Worm (Caenorhabditis elegans): ENCODE measurements around the gene cct-5.

Gene cct-5

DNA sequence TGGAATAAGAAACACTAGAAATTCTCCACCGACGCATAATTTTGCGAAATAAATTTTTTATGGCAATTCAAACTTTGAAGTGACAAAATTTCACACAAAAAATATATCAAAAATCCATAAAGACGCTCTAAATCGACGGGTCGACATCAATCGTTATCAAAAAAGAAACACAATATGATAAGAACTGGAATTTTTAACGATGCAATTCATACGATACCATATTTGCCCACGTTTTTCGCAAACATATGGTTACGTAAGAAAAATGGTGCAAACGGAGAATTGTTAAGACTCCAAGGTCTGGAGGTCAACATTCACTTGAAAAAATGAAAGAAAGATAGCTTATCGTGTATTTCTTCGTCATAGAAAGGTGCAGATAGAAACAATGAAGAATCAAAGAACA is 1.8 kb downstream of the cct-5 start:
- TF ChIP-seq lsy-12 (tag; optimal IDR thresholded peaks at IDR 0.05) (no peak), nfya-1 (tag; optimal IDR thresholded peaks at IDR 0.05; ENCODE audit: insufficient read depth) (no peak), pha-4 (tag; optimal IDR thresholded peaks at IDR 0.05) (peak; percentile 49), elt-2 (tag; optimal IDR thresholded peaks at IDR 0.05) (peak; percentile 87), elt-1 (tag; optimal IDR thresholded peaks at IDR 0.05) (no peak), pqm-1 (tag; optimal IDR thresholded peaks at IDR 0.05) (peak; percentile 35)

DNA sequence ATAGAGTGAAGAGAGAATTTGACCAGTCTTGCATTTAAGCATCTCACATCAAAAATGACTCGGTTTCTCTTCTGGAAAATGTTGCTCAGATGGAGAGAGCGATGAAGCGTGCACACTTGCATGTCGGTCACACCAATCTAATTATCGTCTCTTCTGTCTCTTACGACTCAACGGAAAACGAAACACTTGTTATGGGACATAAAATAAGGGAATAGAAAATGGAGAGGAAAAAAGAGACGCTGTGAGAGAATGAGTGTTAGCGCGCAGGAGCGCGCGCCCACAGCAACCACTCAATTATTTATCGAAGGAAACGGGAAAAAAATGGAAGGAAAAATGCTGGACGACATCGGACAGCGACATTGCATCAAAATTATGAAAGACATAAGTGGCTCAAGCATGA is 2.2 kb downstream of the cct-5 start:
- TF ChIP-seq zag-1 (tag; optimal IDR thresholded peaks at IDR 0.05): no peak
- peak; percentile 47 for TF ChIP-seq hmg-11 (tag; optimal IDR thresholded peaks at IDR 0.05)
- TF ChIP-seq nhr-25 (tag; optimal IDR thresholded peaks at IDR 0.05): no peak
- peak; percentile 50 for TF ChIP-seq fkh-10 (GFP tag; optimal IDR thresholded peaks at IDR 0.05)
- no peak for TF ChIP-seq ceh-9 (tag; optimal IDR thresholded peaks at IDR 0.05)
- no peak for TF ChIP-seq jun-1 (tag; optimal IDR thresholded peaks at IDR 0.05)
- no peak for TF ChIP-seq tbx-2 (tag; optimal IDR thresholded peaks at IDR 0.05)
- no peak for TF ChIP-seq nhr-76 (tag; optimal IDR thresholded peaks at IDR 0.05)
- no peak for TF ChIP-seq nhr-12 (tag; optimal IDR thresholded peaks at IDR 0.05)
- no peak for TF ChIP-seq ceh-82 (tag; optimal IDR thresholded peaks at IDR 0.05)
- no peak for TF ChIP-seq ceh-28 (tag; optimal IDR thresholded peaks at IDR 0.05)
- TF ChIP-seq nhr-11 (tag; optimal IDR thresholded peaks at IDR 0.05): no peak
- TF ChIP-seq mdl-1 (tag; optimal IDR thresholded peaks at IDR 0.05): no peak
- TF ChIP-seq egl-27 (tag; optimal IDR thresholded peaks at IDR 0.05): no peak
- no peak for TF ChIP-seq daf-12 (tag; optimal IDR thresholded peaks at IDR 0.05)
- no peak for TF ChIP-seq nhr-237 (tag; optimal IDR thresholded peaks at IDR 0.05)
- TF ChIP-seq pqm-1 (tag; optimal IDR thresholded peaks at IDR 0.05): no peak
- TF ChIP-seq eor-1 (tag; optimal IDR thresholded peaks at IDR 0.05): no peak
- TF ChIP-seq nhr-67 (tag; optimal IDR thresholded peaks at IDR 0.05): no peak
- TF ChIP-seq fos-1 (tag; optimal IDR thresholded peaks at IDR 0.05): no peak
- no peak for TF ChIP-seq unc-62 (GFP tag; optimal IDR thresholded peaks at IDR 0.05)
- peak; percentile 7 for TF ChIP-seq lin-39 (tag; optimal IDR thresholded peaks at IDR 0.05)
- no peak for TF ChIP-seq skn-1 (tag; optimal IDR thresholded peaks at IDR 0.05)
- TF ChIP-seq lin-15B (tag; optimal IDR thresholded peaks at IDR 0.05): no peak
- TF ChIP-seq nhr-23 (tag; optimal IDR thresholded peaks at IDR 0.05): no peak
- no peak for TF ChIP-seq ztf-4 (tag; optimal IDR thresholded peaks at IDR 0.05)
- no peak for TF ChIP-seq pha-4 (tag; optimal IDR thresholded peaks at IDR 0.05)
- no peak for TF ChIP-seq unc-39 (tag; optimal IDR thresholded peaks at IDR 0.05)
- TF ChIP-seq egl-5 (tag; optimal IDR thresholded peaks at IDR 0.05): no peak
- TF ChIP-seq elt-1 (tag; optimal IDR thresholded peaks at IDR 0.05): no peak
- peak; percentile 55 for TF ChIP-seq nfya-1 (tag; optimal IDR thresholded peaks at IDR 0.05; ENCODE audit: insufficient read depth)
- peak; percentile 51 for TF ChIP-seq ama-1 (optimal IDR thresholded peaks at IDR 0.05)
- TF ChIP-seq ZK546.5 (tag; optimal IDR thresholded peaks at IDR 0.05): no peak
- TF ChIP-seq mml-1 (tag; optimal IDR thresholded peaks at IDR 0.05): no peak
- TF ChIP-seq nhr-43 (tag; optimal IDR thresholded peaks at IDR 0.05; ENCODE audit: poor library complexity, severe bottlenecking): no peak
- no peak for TF ChIP-seq elt-3 (tag; optimal IDR thresholded peaks at IDR 0.05)
- no peak for TF ChIP-seq snpc-4 (tag; optimal IDR thresholded peaks at IDR 0.05)
- no peak for TF ChIP-seq lsy-12 (tag; optimal IDR thresholded peaks at IDR 0.05)

DNA sequence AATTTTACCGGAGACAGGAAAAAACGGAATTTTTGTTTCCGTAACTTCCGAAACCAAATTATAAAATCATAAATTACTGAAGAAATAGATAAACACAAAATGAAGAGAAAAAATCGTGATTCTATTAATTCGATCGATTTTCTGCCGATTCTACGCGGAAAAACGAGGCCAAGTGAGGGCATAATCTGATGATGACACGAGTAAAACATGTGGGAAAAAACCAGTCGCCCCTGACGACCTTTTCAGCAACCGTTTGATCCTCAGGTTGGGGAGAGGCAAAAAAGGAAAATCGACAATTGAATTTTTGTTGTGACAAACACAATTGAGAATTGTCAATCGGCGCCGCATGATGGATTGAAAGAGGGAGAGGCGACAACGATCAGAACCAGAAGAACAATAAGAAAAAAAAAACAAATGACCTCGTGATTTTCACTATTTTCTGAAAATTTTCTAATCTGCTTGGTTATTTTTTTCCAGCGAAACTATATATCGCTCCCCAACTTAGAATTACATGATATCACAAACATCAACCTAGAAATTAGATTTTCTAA is 2.9 kb downstream of the cct-5 start:
- TF ChIP-seq nhr-25 (tag; optimal IDR thresholded peaks at IDR 0.05) (peak; percentile 73), lin-15B (tag; optimal IDR thresholded peaks at IDR 0.05) (no peak), nfya-1 (tag; optimal IDR thresholded peaks at IDR 0.05; ENCODE audit: insufficient read depth) (no peak), nhr-76 (tag; optimal IDR thresholded peaks at IDR 0.05) (no peak), egl-5 (tag; optimal IDR thresholded peaks at IDR 0.05) (peak; percentile 19)

DNA sequence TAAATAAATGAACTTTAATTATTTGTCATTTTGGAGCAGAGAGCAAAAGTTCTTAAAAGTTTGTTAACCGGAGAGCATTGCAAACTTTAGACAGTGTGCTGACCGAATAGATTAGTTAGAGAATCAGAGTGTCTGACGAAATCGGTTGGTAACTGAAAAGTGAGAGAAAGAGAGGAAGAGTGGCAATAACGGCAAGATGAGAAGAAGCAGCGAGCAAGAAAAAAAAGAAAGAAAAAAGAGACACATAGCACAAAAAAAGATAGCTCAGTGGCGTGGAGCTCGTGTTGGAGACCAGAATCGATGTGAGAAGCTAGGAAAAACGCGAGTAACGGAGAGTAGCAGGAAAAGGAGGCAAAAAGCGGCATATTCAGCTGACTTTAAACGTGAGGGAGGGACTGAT is 3.6 kb downstream of the cct-5 start:
- no peak for TF ChIP-seq snpc-4 (tag; optimal IDR thresholded peaks at IDR 0.05)
- peak; percentile 84 for TF ChIP-seq pha-4 (tag; optimal IDR thresholded peaks at IDR 0.05)
- no peak for TF ChIP-seq nhr-67 (tag; optimal IDR thresholded peaks at IDR 0.05)
- TF ChIP-seq ama-1 (optimal IDR thresholded peaks at IDR 0.05): peak; percentile 34
- peak; percentile 48 for TF ChIP-seq lin-15B (tag; optimal IDR thresholded peaks at IDR 0.05)
- TF ChIP-seq unc-39 (tag; optimal IDR thresholded peaks at IDR 0.05): no peak
- peak; percentile 41 for TF ChIP-seq hmg-11 (tag; optimal IDR thresholded peaks at IDR 0.05)
- peak; percentile 65 for TF ChIP-seq fkh-10 (GFP tag; optimal IDR thresholded peaks at IDR 0.05)
- no peak for TF ChIP-seq ceh-28 (tag; optimal IDR thresholded peaks at IDR 0.05)
- TF ChIP-seq mdl-1 (tag; optimal IDR thresholded peaks at IDR 0.05): no peak
- no peak for TF ChIP-seq elt-1 (tag; optimal IDR thresholded peaks at IDR 0.05)
- peak; percentile 10 for TF ChIP-seq lin-39 (tag; optimal IDR thresholded peaks at IDR 0.05)
- no peak for TF ChIP-seq nhr-76 (tag; optimal IDR thresholded peaks at IDR 0.05)
- TF ChIP-seq elt-3 (tag; optimal IDR thresholded peaks at IDR 0.05): no peak
- TF ChIP-seq egl-5 (tag; optimal IDR thresholded peaks at IDR 0.05): no peak
- TF ChIP-seq sea-2 (GFP tag; optimal IDR thresholded peaks at IDR 0.05): no peak
- TF ChIP-seq skn-1 (tag; optimal IDR thresholded peaks at IDR 0.05): no peak
- peak; percentile 68 for TF ChIP-seq nfya-1 (tag; optimal IDR thresholded peaks at IDR 0.05; ENCODE audit: insufficient read depth)
- TF ChIP-seq mml-1 (tag; optimal IDR thresholded peaks at IDR 0.05): no peak
- TF ChIP-seq nhr-12 (tag; optimal IDR thresholded peaks at IDR 0.05): no peak
- TF ChIP-seq tbx-2 (tag; optimal IDR thresholded peaks at IDR 0.05): no peak
- no peak for TF ChIP-seq daf-12 (tag; optimal IDR thresholded peaks at IDR 0.05)
- no peak for TF ChIP-seq nhr-43 (tag; optimal IDR thresholded peaks at IDR 0.05; ENCODE audit: poor library complexity, severe bottlenecking)
- TF ChIP-seq aly-2 (tag; optimal IDR thresholded peaks at IDR 0.05): no peak
- TF ChIP-seq ztf-4 (tag; optimal IDR thresholded peaks at IDR 0.05): no peak
- no peak for TF ChIP-seq unc-62 (GFP tag; optimal IDR thresholded peaks at IDR 0.05)
- no peak for TF ChIP-seq R02D3.7 (tag; optimal IDR thresholded peaks at IDR 0.05)
- no peak for TF ChIP-seq nhr-237 (tag; optimal IDR thresholded peaks at IDR 0.05)
- no peak for TF ChIP-seq nhr-23 (tag; optimal IDR thresholded peaks at IDR 0.05)
- TF ChIP-seq nhr-25 (tag; optimal IDR thresholded peaks at IDR 0.05): no peak
- no peak for TF ChIP-seq ceh-9 (tag; optimal IDR thresholded peaks at IDR 0.05)
- no peak for TF ChIP-seq eor-1 (tag; optimal IDR thresholded peaks at IDR 0.05)
- TF ChIP-seq ZK546.5 (tag; optimal IDR thresholded peaks at IDR 0.05): no peak

All from whole organism, L3 larva.